Worm (Caenorhabditis elegans) whole organism, mixed stage, embryonic: ENCODE results near the gene Y38E10A.14.

ENCODE experiments used
- bed-3 ChIP-seq: fragments of 200-800 bp; sonication (Bioruptor generic); optimal IDR thresholded peaks from 3 replicates; lab custom pipeline; 2018; ENCODE audit warnings: mild to moderate bottlenecking, missing genetic modification characterization, moderate library complexity, missing compliant biosample characterization
- flh-1 ChIP-seq: fragments of 200-800 bp; sonication (Bioruptor generic); optimal IDR thresholded peaks from 2 replicates; lab custom pipeline; 2018; ENCODE audit warnings: mild to moderate bottlenecking, missing genetic modification characterization, moderate library complexity, missing compliant biosample characterization
- nhr-237 ChIP-seq: fragments of 150-350 bp; optimal IDR thresholded peaks from 2 replicates; lab custom pipeline; 2014; ENCODE audit warnings: missing biosample characterization, missing genetic modification characterization
- nhr-76 ChIP-seq: sonication (generic microtip); optimal IDR thresholded peaks from 2 replicates; lab custom pipeline; 2017; ENCODE audit warnings: missing biosample characterization, missing genetic modification characterization
- unc-39 ChIP-seq: fragments of 150-350 bp; optimal IDR thresholded peaks from 2 replicates; lab custom pipeline; 2014; ENCODE audit warnings: missing biosample characterization, missing genetic modification characterization
- ztf-11 ChIP-seq: fragments of 150-350 bp; optimal IDR thresholded peaks from 2 replicates; lab custom pipeline; 2014; ENCODE audit warnings: missing biosample characterization, missing genetic modification characterization

DNA sequence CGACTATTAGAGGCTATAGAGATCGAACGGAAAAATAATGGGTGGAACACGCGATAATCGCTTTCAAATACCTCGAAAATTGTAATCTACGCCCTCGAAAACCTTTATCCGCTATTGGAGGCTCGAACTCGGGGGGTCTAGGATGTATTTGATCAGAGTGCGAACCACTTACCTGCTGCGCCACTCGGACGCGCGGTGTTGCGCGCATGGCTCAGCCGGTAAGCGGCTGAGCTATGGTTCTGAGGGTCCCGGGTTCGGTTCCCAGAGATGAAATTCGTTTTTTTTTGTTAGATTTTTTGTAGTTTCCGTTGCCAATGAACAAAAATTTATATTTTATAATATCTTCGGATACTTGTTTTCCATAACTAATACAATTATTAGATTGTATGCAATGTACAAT lies 43.8 kb upstream of the Y38E10A.14 start:
- TF ChIP-seq unc-39 (tag; lab: Kevin White, UChicago) = no peak
- no peak for TF ChIP-seq nhr-237 (tag; lab: Kevin White, UChicago)
- no peak for TF ChIP-seq nhr-76 (tag; lab: Kevin White, UChicago)
- no peak for TF ChIP-seq ztf-11 (tag; lab: Kevin White, UChicago)
- TF ChIP-seq bed-3 (GFP tag; lab: Kevin White, UChicago) = no peak
- no peak for TF ChIP-seq flh-1 (GFP tag; lab: Kevin White, UChicago)
